Fruit fly (Drosophila melanogaster) whole organism, wandering third instar larva: ENCODE measurements around the gene Hr96.

Source experiments
- Abd-B ChIP-seq: fragments of >200 bp; optimal IDR thresholded peaks from 2 replicates; lab custom pipeline; 2017; ENCODE audit warnings: missing biosample characterization, missing genetic modification characterization
- CG32264 ChIP-seq: fragments of 200-800 bp; sonication (Bioruptor generic); optimal IDR thresholded peaks from 2 replicates; lab custom pipeline; 2016; ENCODE audit warnings: missing biosample characterization, missing genetic modification characterization
- CG9705 ChIP-seq: fragments of 200-800 bp; sonication (Bioruptor generic); optimal IDR thresholded peaks from 2 replicates; lab custom pipeline; 2018; ENCODE audit warnings: missing biosample characterization, mild to moderate bottlenecking, missing genetic modification characterization
- CrebA ChIP-seq: fragments of 200-800 bp; sonication (Bioruptor generic); optimal IDR thresholded peaks from 2 replicates; lab custom pipeline; 2016; ENCODE audit warnings: missing biosample characterization, mild to moderate bottlenecking, missing genetic modification characterization, borderline replicate concordance
- Dfd ChIP-seq: fragments of >200 bp; optimal IDR thresholded peaks from 2 replicates; lab custom pipeline; 2017; ENCODE audit warnings: missing biosample characterization, missing genetic modification characterization
- Dif ChIP-seq: fragments of 200-275, 200-300 bp; sonication (Bioruptor generic); optimal IDR thresholded peaks from 2 replicates; lab custom pipeline; 2018; ENCODE audit warnings: missing biosample characterization, missing genetic modification characterization; ENCODE audit not compliant: partially characterized antibody
- GATAd ChIP-seq: sonication (Bioruptor generic); optimal IDR thresholded peaks from 2 replicates; lab custom pipeline; 2016; ENCODE audit warnings: missing biosample characterization, missing genetic modification characterization
- HLH106 ChIP-seq: fragments of 200-800 bp; optimal IDR thresholded peaks from 3 replicates; lab custom pipeline; 2019; ENCODE audit warnings: missing biosample characterization, mild to moderate bottlenecking, missing genetic modification characterization, moderate library complexity
- Hnf4 ChIP-seq: fragments of 200-800 bp; sonication (Bioruptor generic); optimal IDR thresholded peaks from 2 replicates; lab custom pipeline; 2016; ENCODE audit warnings: missing biosample characterization, mild to moderate bottlenecking, missing genetic modification characterization
- Hr78 ChIP-seq: fragments of >200 bp; optimal IDR thresholded peaks from 2 replicates; lab custom pipeline; 2017; ENCODE audit warnings: missing biosample characterization, missing genetic modification characterization
- Hr83 ChIP-seq: fragments of 200-300 bp; sonication (Bioruptor generic); optimal IDR thresholded peaks from 2 replicates; lab custom pipeline; 2016; ENCODE audit warnings: missing biosample characterization, mild to moderate bottlenecking, missing genetic modification characterization, moderate library complexity; ENCODE audit not compliant: poor library complexity, severe bottlenecking
- Jra ChIP-seq: sonication (Bioruptor generic); optimal IDR thresholded peaks from 2 replicates; lab custom pipeline; 2016; ENCODE audit warnings: missing biosample characterization, missing genetic modification characterization
- Mio ChIP-seq: sonication (Bioruptor generic); optimal IDR thresholded peaks from 2 replicates; lab custom pipeline; 2016; ENCODE audit warnings: missing biosample characterization, missing genetic modification characterization
- Myc ChIP-seq: fragments of >200 bp; optimal IDR thresholded peaks from 2 replicates; lab custom pipeline; 2017
- N ChIP-seq: fragments of >200 bp; optimal IDR thresholded peaks from 2 replicates; lab custom pipeline; 2018; ENCODE audit warnings: missing biosample characterization, missing external identifiers, missing genetic modification characterization
- OdsH ChIP-seq: fragments of 200-800 bp; sonication (Bioruptor generic); optimal IDR thresholded peaks from 2 replicates; lab custom pipeline; 2016; ENCODE audit warnings: missing biosample characterization, mild to moderate bottlenecking, missing genetic modification characterization
- Rel ChIP-seq, 2 experiments: fragments of 200-800 bp; sonication (Bioruptor generic) in 1 of 2; optimal IDR thresholded peaks; 2 replicates in 1 of 2; 3 replicates in 1 of 2; lab custom pipeline; 2016 to 2019; ENCODE audit warnings: mild to moderate bottlenecking in 2 of 2, missing biosample characterization in 2 of 2, missing genetic modification characterization in 2 of 2, moderate library complexity in 1 of 2
- Sp1 ChIP-seq: fragments of 200-800 bp; sonication (Bioruptor generic); optimal IDR thresholded peaks from 3 replicates; lab custom pipeline; 2019; ENCODE audit warnings: missing biosample characterization, mild to moderate bottlenecking, missing genetic modification characterization, moderate library complexity
- Vsx2 ChIP-seq: fragments of 200-300, 225-300 bp; sonication (Bioruptor generic); optimal IDR thresholded peaks from 2 replicates; lab custom pipeline; 2018; ENCODE audit warnings: missing biosample characterization, missing genetic modification characterization; ENCODE audit not compliant: partially characterized antibody
- br ChIP-seq: fragments of 200-800 bp; sonication (Bioruptor generic); optimal IDR thresholded peaks from 2 replicates; lab custom pipeline; 2016; ENCODE audit warnings: missing biosample characterization, missing genetic modification characterization
- brk ChIP-seq: fragments of 200-800 bp; sonication (Bioruptor generic); optimal IDR thresholded peaks from 2 replicates; lab custom pipeline; 2016; ENCODE audit warnings: missing biosample characterization, mild to moderate bottlenecking, missing genetic modification characterization
- dl ChIP-seq, 2 experiments: fragments of 175-275, 200-275 bp in 1 of 2; fragments of 200-275 bp in 1 of 2; sonication (Bioruptor generic); optimal IDR thresholded peaks; lab custom pipeline; 2018; ENCODE audit warnings: mild to moderate bottlenecking in 2 of 2, missing biosample characterization in 2 of 2, missing genetic modification characterization in 2 of 2, moderate library complexity in 2 of 2; ENCODE audit not compliant: partially characterized antibody in 2 of 2, insufficient read depth in 1 of 2
- dmrt93B ChIP-seq: fragments of 200-800 bp; sonication (Bioruptor generic); optimal IDR thresholded peaks from 2 replicates; lab custom pipeline; 2018; ENCODE audit warnings: missing biosample characterization, mild to moderate bottlenecking, missing genetic modification characterization
- dsf ChIP-seq: sonication (Bioruptor generic); optimal IDR thresholded peaks from 2 replicates; lab custom pipeline; 2016; ENCODE audit warnings: missing biosample characterization, missing genetic modification characterization, borderline replicate concordance
- ey ChIP-seq: fragments of 200-800 bp; sonication (Bioruptor generic); optimal IDR thresholded peaks from 2 replicates; lab custom pipeline; 2016; ENCODE audit warnings: missing biosample characterization, missing genetic modification characterization
- foxo ChIP-seq, 2 experiments: fragments of 200-800 bp; sonication (Bioruptor generic); optimal IDR thresholded peaks; 2 replicates in 1 of 2; 3 replicates in 1 of 2; lab custom pipeline; 2016 to 2017; ENCODE audit warnings: missing biosample characterization in 2 of 2, missing genetic modification characterization in 2 of 2
- fru ChIP-seq: fragments of 200-800 bp; sonication (Bioruptor generic); optimal IDR thresholded peaks from 3 replicates; lab custom pipeline; 2016; ENCODE audit warnings: missing biosample characterization, mild to moderate bottlenecking, missing genetic modification characterization
- h ChIP-seq: fragments of 200-800 bp; sonication (Bioruptor generic); optimal IDR thresholded peaks from 3 replicates; lab custom pipeline; 2016; ENCODE audit warnings: missing biosample characterization, mild to moderate bottlenecking, missing genetic modification characterization
- jim ChIP-seq: fragments of 175-275, 200-325 bp; sonication (Bioruptor generic); optimal IDR thresholded peaks from 2 replicates; lab custom pipeline; 2016; ENCODE audit warnings: missing biosample characterization, mild to moderate bottlenecking, missing genetic modification characterization
- lola ChIP-seq: fragments of >200 bp; optimal IDR thresholded peaks from 2 replicates; lab custom pipeline; 2017; ENCODE audit warnings: missing biosample characterization, missing genetic modification characterization
- pan ChIP-seq: fragments of >200 bp; optimal IDR thresholded peaks from 2 replicates; lab custom pipeline; 2017
- psq ChIP-seq: fragments of 200-800 bp; sonication (Bioruptor generic); optimal IDR thresholded peaks from 3 replicates; lab custom pipeline; 2017; ENCODE audit warnings: missing biosample characterization, mild to moderate bottlenecking, missing genetic modification characterization, moderate library complexity
- rgr ChIP-seq: fragments of 200-800 bp; sonication (Bioruptor generic); optimal IDR thresholded peaks from 3 replicates; lab custom pipeline; 2016; ENCODE audit warnings: missing biosample characterization, mild to moderate bottlenecking, missing genetic modification characterization
- sage ChIP-seq: fragments of 200-800 bp; sonication (Bioruptor generic); optimal IDR thresholded peaks from 2 replicates; lab custom pipeline; 2016; ENCODE audit warnings: missing biosample characterization, mild to moderate bottlenecking, missing genetic modification characterization
- sv ChIP-seq: fragments of 200-800 bp; sonication (Bioruptor generic); optimal IDR thresholded peaks from 3 replicates; lab custom pipeline; 2016; ENCODE audit warnings: missing biosample characterization, missing genetic modification characterization
- tai ChIP-seq: sonication (Bioruptor generic); optimal IDR thresholded peaks from 2 replicates; lab custom pipeline; 2016; ENCODE audit warnings: missing biosample characterization, missing genetic modification characterization
- usp ChIP-seq: fragments of >200 bp; optimal IDR thresholded peaks from 2 replicates; lab custom pipeline; 2017; ENCODE audit warnings: missing biosample characterization, missing genetic modification characterization
- woc ChIP-seq: sonication (Bioruptor generic); optimal IDR thresholded peaks from 2 replicates; lab custom pipeline; 2016; ENCODE audit warnings: missing biosample characterization, mild to moderate bottlenecking, missing genetic modification characterization

Hr96 gene

dm6 chr3R:25049742-25050517 is 24.9 kb downstream of the Hr96 start:
- no peak for TF ChIP-seq Vsx2
- no peak for TF ChIP-seq Hr78
- TF ChIP-seq dl (GFP tag; optimal IDR thresholded peaks at IDR 0.05; lab: Kevin White, UChicago; ENCODE audit: insufficient read depth in 1 of 2, partially characterized antibody in 2 of 2): peak; percentile 63 to 78
- no peak for TF ChIP-seq Mio
- peak; percentile 55 for TF ChIP-seq Hnf4 (GFP tag; lab: Kevin White, UChicago)
- peak; percentile 88 for TF ChIP-seq brk
- TF ChIP-seq dmrt93B (GFP tag; lab: Kevin White, UChicago): no peak
- peak; percentile 19 for TF ChIP-seq br (GFP tag; lab: Kevin White, UChicago)
- TF ChIP-seq N (GFP tag; lab: Kevin White, UChicago): peak; percentile 82
- peak; percentile 22 for TF ChIP-seq dsf (GFP tag; lab: Kevin White, UChicago)
- TF ChIP-seq Dif (GFP tag; lab: Kevin White, UChicago): peak; percentile 88
- TF ChIP-seq sage (GFP tag; lab: Kevin White, UChicago): peak; percentile 84
- TF ChIP-seq CG9705 (GFP tag; lab: Kevin White, UChicago): peak; percentile 30
- TF ChIP-seq psq (GFP tag; lab: Kevin White, UChicago): peak; percentile 41
- TF ChIP-seq ey (GFP tag; lab: Kevin White, UChicago): peak; percentile 40
- peak; percentile 80 for TF ChIP-seq Rel (GFP tag; optimal IDR thresholded peaks at IDR 0.05; lab: Kevin White, UChicago)
- peak; percentile 97 for TF ChIP-seq Rel (tag; optimal IDR thresholded peaks at IDR 0.05; lab: Kevin White, UChicago)
- TF ChIP-seq foxo (GFP tag; optimal IDR thresholded peaks at IDR 0.05; lab: Kevin White, UChicago): peak; percentile 29 to 48
- no peak for TF ChIP-seq Myc (lab: Kevin White, UChicago)
- TF ChIP-seq Dfd (GFP tag; lab: Kevin White, UChicago): no peak
- TF ChIP-seq HLH106: peak; percentile 39
- peak; percentile 50 for TF ChIP-seq Sp1 (GFP tag; lab: Kevin White, UChicago)
- peak; percentile 61 for TF ChIP-seq jim (GFP tag; lab: Kevin White, UChicago)
- TF ChIP-seq sv (GFP tag; lab: Kevin White, UChicago): no peak
- peak; percentile 47 for TF ChIP-seq Hr83 (GFP tag; lab: Kevin White, UChicago)
- TF ChIP-seq fru (GFP tag; lab: Kevin White, UChicago): no peak
- no peak for TF ChIP-seq GATAd (GFP tag; lab: Kevin White, UChicago)
- no peak for TF ChIP-seq lola (GFP tag; lab: Kevin White, UChicago)
- TF ChIP-seq CrebA (GFP tag; lab: Kevin White, UChicago): no peak
- TF ChIP-seq h (GFP tag; lab: Kevin White, UChicago): peak; percentile 71
- no peak for TF ChIP-seq pan (lab: Kevin White, UChicago)
- peak; percentile 61 for TF ChIP-seq rgr (GFP tag; lab: Kevin White, UChicago)
- peak; percentile 79 for TF ChIP-seq Jra (GFP tag; lab: Kevin White, UChicago)
- peak; percentile 52 for TF ChIP-seq woc (GFP tag; lab: Kevin White, UChicago)
- TF ChIP-seq Abd-B (GFP tag; lab: Kevin White, UChicago): no peak
- TF ChIP-seq usp (GFP tag; lab: Kevin White, UChicago): no peak
- peak; percentile 16 for TF ChIP-seq OdsH (GFP tag; lab: Kevin White, UChicago)
- no peak for TF ChIP-seq CG32264 (GFP tag; lab: Kevin White, UChicago)
- TF ChIP-seq tai: peak; percentile 75

- no peak for TF ChIP-seq usp (GFP tag; lab: Kevin White, UChicago)
- TF ChIP-seq Vsx2: no peak
- TF ChIP-seq Sp1 (GFP tag; lab: Kevin White, UChicago): no peak
- TF ChIP-seq Hr78: no peak
- TF ChIP-seq CG9705 (GFP tag; lab: Kevin White, UChicago): no peak
- no peak for TF ChIP-seq HLH106
- TF ChIP-seq brk: no peak
These were observed 25.6 kb downstream of the Hr96 start for dm6 chr3R:25050649-25051048.
